Fruit fly (Drosophila melanogaster): ENCODE data around the gene CG42556.

Gene CG42556

DNA sequence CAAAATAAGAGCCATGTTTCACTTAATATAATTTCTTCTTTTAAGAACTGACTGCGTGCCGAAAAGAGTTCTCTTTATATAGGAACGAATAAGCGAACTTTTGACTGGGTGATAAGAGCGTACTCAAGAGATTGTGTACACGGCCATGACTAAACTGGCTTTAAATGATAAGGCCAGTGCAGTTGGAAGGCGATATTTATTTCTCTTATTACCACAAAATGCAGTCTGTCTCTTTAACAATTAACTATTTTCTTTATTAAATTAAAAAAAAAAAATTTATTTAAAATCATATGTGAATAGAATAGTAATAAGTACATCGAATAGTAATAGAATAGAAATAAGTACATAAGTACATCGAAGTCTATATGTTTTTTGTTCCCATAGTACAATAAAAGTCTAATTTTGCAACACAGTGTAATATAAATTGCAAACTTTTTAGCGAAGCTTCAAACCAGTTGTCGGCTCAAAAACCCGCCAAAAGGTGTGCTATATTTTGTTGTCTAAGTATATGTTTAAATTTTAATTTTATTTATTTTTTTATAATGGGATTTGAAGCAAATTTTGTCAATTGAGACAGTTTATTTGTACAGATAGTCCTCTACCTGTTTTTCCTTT, 37.3 kb upstream of the CG42556 start, which contains the start of gene CG31810:
TSS of gene CG31810 (minus strand) at position 51 of the 615 bp plus-strand sequence.
- TF ChIP-seq br (GFP tag; optimal IDR thresholded peaks at IDR 0.05) (no peak), Mio (GFP tag; optimal IDR thresholded peaks at IDR 0.05) (no peak), dl (GFP tag; optimal IDR thresholded peaks at IDR 0.05; ENCODE audit: insufficient read depth in 1 of 2, partially characterized antibody in 2 of 2) (peak in 1 of 2 experiments; percentile 31), HLH106 (tag; optimal IDR thresholded peaks at IDR 0.05) (peak; percentile 1), Myc (optimal IDR thresholded peaks at IDR 0.05) (peak; percentile 36), OdsH (GFP tag; optimal IDR thresholded peaks at IDR 0.05) (no peak), usp (GFP tag; optimal IDR thresholded peaks at IDR 0.05) (no peak), Dif (GFP tag; optimal IDR thresholded peaks at IDR 0.05; ENCODE audit: partially characterized antibody) (peak; percentile 28), GATAd (GFP tag; optimal IDR thresholded peaks at IDR 0.05) (no peak), lola (GFP tag; optimal IDR thresholded peaks at IDR 0.05) (no peak)

DNA sequence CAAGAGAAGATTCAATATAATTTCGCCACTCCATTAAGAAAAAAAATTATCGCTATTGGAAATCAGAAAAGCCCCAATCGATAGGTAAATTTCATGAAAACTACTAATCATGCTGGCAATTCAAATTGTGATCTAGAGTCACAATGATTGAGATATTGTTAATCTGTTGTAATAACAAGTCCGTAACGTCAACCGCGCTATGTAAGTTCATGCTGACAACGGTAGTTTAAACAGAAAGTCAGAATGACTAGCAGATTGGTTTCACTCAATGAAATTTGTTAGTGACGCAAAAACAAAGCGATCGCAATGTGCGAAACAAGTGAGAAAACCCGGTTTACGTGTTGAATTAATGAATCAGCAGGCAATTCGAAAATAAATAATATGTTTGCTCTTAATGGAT, 32.6 kb upstream of the CG42556 start:
- TF ChIP-seq brk (GFP tag; optimal IDR thresholded peaks at IDR 0.05) (no peak), Hnf4 (GFP tag; optimal IDR thresholded peaks at IDR 0.05) (no peak), dl (GFP tag; optimal IDR thresholded peaks at IDR 0.05; ENCODE audit: insufficient read depth in 1 of 2, partially characterized antibody in 2 of 2) (no peak), N (GFP tag; optimal IDR thresholded peaks at IDR 0.05) (no peak), lola (GFP tag; optimal IDR thresholded peaks at IDR 0.05) (no peak), Sp1 (GFP tag; optimal IDR thresholded peaks at IDR 0.05) (no peak), tai (GFP tag; optimal IDR thresholded peaks at IDR 0.05) (no peak), CG9705 (GFP tag; optimal IDR thresholded peaks at IDR 0.05) (no peak), dsf (GFP tag; optimal IDR thresholded peaks at IDR 0.05; ENCODE audit: borderline replicate concordance) (no peak), Jra (GFP tag; optimal IDR thresholded peaks at IDR 0.05) (no peak), Hr83 (GFP tag; optimal IDR thresholded peaks at IDR 0.05; ENCODE audit: poor library complexity, severe bottlenecking) (no peak), Rel (GFP tag; optimal IDR thresholded peaks at IDR 0.05) (no peak), Rel (tag; optimal IDR thresholded peaks at IDR 0.05) (no peak), dmrt93B (GFP tag; optimal IDR thresholded peaks at IDR 0.05) (no peak), Abd-B (GFP tag; optimal IDR thresholded peaks at IDR 0.05) (no peak), Hr78 (GFP tag; optimal IDR thresholded peaks at IDR 0.05) (no peak), rgr (GFP tag; optimal IDR thresholded peaks at IDR 0.05) (no peak), Vsx2 (GFP tag; optimal IDR thresholded peaks at IDR 0.05; ENCODE audit: partially characterized antibody) (no peak), Dif (GFP tag; optimal IDR thresholded peaks at IDR 0.05; ENCODE audit: partially characterized antibody) (no peak), woc (GFP tag; optimal IDR thresholded peaks at IDR 0.05) (no peak)

DNA sequence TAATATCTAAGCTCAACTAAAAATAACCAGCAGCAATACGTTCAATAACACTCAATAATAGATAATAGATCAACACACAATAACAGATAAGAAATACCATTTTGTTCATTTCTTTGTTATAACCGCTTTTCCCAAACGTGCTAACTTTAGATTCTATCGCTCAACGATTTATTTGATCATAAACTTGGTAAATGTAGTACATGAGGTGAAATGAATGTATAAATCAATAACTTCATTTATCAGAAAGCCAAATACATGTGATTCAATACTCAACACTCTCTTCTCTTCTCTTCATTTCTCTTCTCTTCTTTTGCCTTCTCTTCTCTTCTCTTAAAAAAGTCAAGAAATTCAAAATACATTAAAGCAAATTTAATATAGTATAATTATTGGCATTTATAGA, 32.0 kb upstream of the CG42556 start:
- TF ChIP-seq dl (GFP tag; optimal IDR thresholded peaks at IDR 0.05; ENCODE audit: insufficient read depth in 1 of 2, partially characterized antibody in 2 of 2) (peak in 1 of 2 experiments; percentile 1), CrebA (GFP tag; optimal IDR thresholded peaks at IDR 0.05; ENCODE audit: borderline replicate concordance) (no peak), Dif (GFP tag; optimal IDR thresholded peaks at IDR 0.05; ENCODE audit: partially characterized antibody) (peak; percentile 24)

DNA sequence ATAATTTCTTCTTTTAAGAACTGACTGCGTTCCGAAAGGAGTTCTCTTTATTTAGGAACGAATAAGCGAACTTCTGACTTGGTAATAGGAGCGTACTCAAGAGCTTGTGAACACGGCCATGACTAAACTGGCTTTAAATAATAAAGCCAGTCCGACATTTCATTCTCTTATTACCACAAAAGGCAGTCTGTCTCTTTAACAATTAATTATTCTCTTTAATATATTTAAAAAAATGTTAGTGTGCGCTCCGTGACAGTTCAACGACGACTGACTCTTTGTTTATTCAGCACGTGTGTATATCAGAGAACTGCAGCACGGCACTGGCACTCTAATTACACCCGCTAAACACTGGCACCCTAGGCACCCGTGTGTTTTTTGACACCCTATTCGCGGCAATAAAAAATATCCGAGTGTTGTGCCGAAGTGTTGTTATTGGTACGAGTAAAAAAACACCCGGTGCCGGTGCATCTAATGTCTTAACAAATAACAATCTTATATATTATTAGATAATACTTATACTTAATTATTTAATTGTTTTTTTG, 31.2 kb upstream of the CG42556 start, which contains the start of gene CG31809:
TSS of gene CG31809 (minus strand) at position 249 of the 542 bp plus-strand sequence.
- TF ChIP-seq CrebA (GFP tag; optimal IDR thresholded peaks at IDR 0.05; ENCODE audit: borderline replicate concordance): peak; percentile 14
- TF ChIP-seq Jra (GFP tag; optimal IDR thresholded peaks at IDR 0.05): no peak
- no peak for TF ChIP-seq Mio (GFP tag; optimal IDR thresholded peaks at IDR 0.05)
- TF ChIP-seq woc (GFP tag; optimal IDR thresholded peaks at IDR 0.05): no peak
- TF ChIP-seq brk (GFP tag; optimal IDR thresholded peaks at IDR 0.05): no peak
- no peak for TF ChIP-seq Myc (optimal IDR thresholded peaks at IDR 0.05)

DNA sequence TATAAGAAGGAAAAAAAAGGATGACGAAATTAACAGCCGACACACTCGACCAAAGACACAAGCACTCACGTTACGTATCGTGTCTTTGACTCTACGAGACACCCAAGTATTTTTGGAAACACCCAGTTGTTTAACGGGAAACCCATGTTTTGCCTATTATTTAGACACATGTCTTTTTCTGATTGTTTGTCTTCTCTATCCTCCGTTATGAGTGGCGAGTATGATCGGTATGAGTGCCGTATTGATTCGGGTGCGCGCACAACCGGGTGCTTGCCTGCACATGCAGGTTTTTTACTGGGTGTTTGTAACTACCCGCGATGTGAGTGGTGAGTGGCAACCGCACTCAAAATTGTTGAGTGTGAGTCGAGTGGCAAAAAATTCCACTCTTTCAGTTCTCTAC, 30.6 kb upstream of the CG42556 start:
- TF ChIP-seq woc (GFP tag; optimal IDR thresholded peaks at IDR 0.05): no peak
- TF ChIP-seq ey (GFP tag; optimal IDR thresholded peaks at IDR 0.05): no peak
- no peak for TF ChIP-seq tai (GFP tag; optimal IDR thresholded peaks at IDR 0.05)
- TF ChIP-seq GATAd (GFP tag; optimal IDR thresholded peaks at IDR 0.05): no peak
